Fruit fly (Drosophila melanogaster): ENCODE measurements around the gene CG6040.

Gene CG6040

dm6 chr3R:19094799-19095418 is 1.9 kb upstream of the CG6040 start, which contains the start of the genes mRpL55 and ATPsynD:
Gene mRpL55, minus strand, starts transcription at chr3R:19094905.
Gene ATPsynD, plus strand, starts transcription at chr3R:19095000.
- no peak for TF ChIP-seq CG9948 (tag; optimal IDR thresholded peaks at IDR 0.05)
- no peak for TF ChIP-seq CG12605 (GFP tag; IDR thresholded peaks at IDR 0.05)
- TF ChIP-seq Pif1A (GFP tag; optimal IDR thresholded peaks at IDR 0.05) = no peak
- TF ChIP-seq CG8159 (tag; optimal IDR thresholded peaks at IDR 0.05) = no peak
- TF ChIP-seq D1 (tag; optimal IDR thresholded peaks at IDR 0.05) = no peak
- TF ChIP-seq CG8301 (tag; optimal IDR thresholded peaks at IDR 0.05) = no peak

dm6 chr3R:19098272-19098671 is 1.5 kb downstream of the CG6040 start:
- no peak for TF ChIP-seq CG17806 (tag; optimal IDR thresholded peaks at IDR 0.05)

dm6 chr3R:19100098-19100497 is 3.3 kb downstream of the CG6040 start:
- TF ChIP-seq CG15710 (tag; optimal IDR thresholded peaks at IDR 0.05) (no peak), CG32121 (GFP tag; IDR thresholded peaks at IDR 0.05) (no peak), EcR (GFP tag; optimal IDR thresholded peaks at IDR 0.05) (no peak), CG9948 (tag; optimal IDR thresholded peaks at IDR 0.05) (no peak), Pif1B (GFP tag; optimal IDR thresholded peaks at IDR 0.05) (no peak), CG14655 (GFP tag; optimal IDR thresholded peaks at IDR 0.05) (no peak), Ets98B (GFP tag; IDR thresholded peaks at IDR 0.05) (no peak), CG34367 (tag; optimal IDR thresholded peaks at IDR 0.05) (no peak), CG10348 (GFP tag; IDR thresholded peaks at IDR 0.05) (no peak), D1 (tag; optimal IDR thresholded peaks at IDR 0.05) (no peak), fd96Ca (GFP tag; IDR thresholded peaks at IDR 0.05) (no peak), CG8159 (tag; optimal IDR thresholded peaks at IDR 0.05) (no peak), CG4496 (GFP tag; IDR thresholded peaks at IDR 0.05) (no peak), Snoo (tag; optimal IDR thresholded peaks at IDR 0.05) (no peak), Pif1A (GFP tag; optimal IDR thresholded peaks at IDR 0.05) (no peak), CG13204 (GFP tag; optimal IDR thresholded peaks at IDR 0.05) (no peak), rn (GFP tag; IDR thresholded peaks at IDR 0.05) (no peak)

dm6 chr3R:19101267-19101840 is 4.6 kb downstream of the CG6040 start:
- TF ChIP-seq D1 (tag; optimal IDR thresholded peaks at IDR 0.05) (no peak), CG8301 (tag; optimal IDR thresholded peaks at IDR 0.05) (no peak), CG13204 (GFP tag; optimal IDR thresholded peaks at IDR 0.05) (no peak), fd96Ca (GFP tag; IDR thresholded peaks at IDR 0.05) (no peak), CG10348 (GFP tag; IDR thresholded peaks at IDR 0.05) (no peak), CG4496 (GFP tag; IDR thresholded peaks at IDR 0.05) (no peak), CG9948 (tag; optimal IDR thresholded peaks at IDR 0.05) (no peak)

dm6 chr3R:19103189-19103588 is 6.4 kb downstream of the CG6040 start:
- TF ChIP-seq CG34367 (tag; optimal IDR thresholded peaks at IDR 0.05) (no peak), CG12605 (GFP tag; IDR thresholded peaks at IDR 0.05) (no peak), CG14655 (GFP tag; optimal IDR thresholded peaks at IDR 0.05) (no peak), gl (tag; optimal IDR thresholded peaks at IDR 0.05) (no peak), CG8159 (tag; optimal IDR thresholded peaks at IDR 0.05) (no peak), Pif1A (GFP tag; optimal IDR thresholded peaks at IDR 0.05) (no peak), CG4496 (GFP tag; IDR thresholded peaks at IDR 0.05) (no peak), Ets98B (GFP tag; IDR thresholded peaks at IDR 0.05) (no peak), CG9948 (tag; optimal IDR thresholded peaks at IDR 0.05) (no peak), Snoo (tag; optimal IDR thresholded peaks at IDR 0.05) (no peak), CG32121 (GFP tag; IDR thresholded peaks at IDR 0.05) (no peak), Pif1B (GFP tag; optimal IDR thresholded peaks at IDR 0.05) (no peak), CG15710 (tag; optimal IDR thresholded peaks at IDR 0.05) (no peak)

- TF ChIP-seq CG4496 (GFP tag; IDR thresholded peaks at IDR 0.05) (peak; percentile 74; the same call in 2 of the 3 replicates), fd96Ca (GFP tag; IDR thresholded peaks at IDR 0.05) (peak; percentile 66), Pif1A (GFP tag; optimal IDR thresholded peaks at IDR 0.05) (peak; percentile 72), CG15710 (tag; optimal IDR thresholded peaks at IDR 0.05) (peak; percentile 22), CG32121 (GFP tag; IDR thresholded peaks at IDR 0.05) (peak; percentile 81), D1 (tag; optimal IDR thresholded peaks at IDR 0.05) (no peak), CG12605 (GFP tag; IDR thresholded peaks at IDR 0.05) (peak; percentile 52; the same call in 1 of the 2 replicates), CG9948 (tag; optimal IDR thresholded peaks at IDR 0.05) (peak; percentile 8), gl (tag; optimal IDR thresholded peaks at IDR 0.05) (peak; percentile 24), CG17806 (tag; optimal IDR thresholded peaks at IDR 0.05) (peak; percentile 40), Ets98B (GFP tag; IDR thresholded peaks at IDR 0.05) (peak; percentile 79), Snoo (tag; optimal IDR thresholded peaks at IDR 0.05) (no peak), CG14655 (GFP tag; optimal IDR thresholded peaks at IDR 0.05) (peak; percentile 79), Pif1B (GFP tag; optimal IDR thresholded peaks at IDR 0.05) (peak; percentile 51), CG13204 (GFP tag; optimal IDR thresholded peaks at IDR 0.05) (no peak), CG10348 (GFP tag; IDR thresholded peaks at IDR 0.05) (no peak), rn (GFP tag; IDR thresholded peaks at IDR 0.05) (peak; percentile 33; the same call in 1 of the 2 replicates), CG8159 (tag; optimal IDR thresholded peaks at IDR 0.05) (peak; percentile 36), CG8301 (tag; optimal IDR thresholded peaks at IDR 0.05) (peak; percentile 76), CG34367 (tag; optimal IDR thresholded peaks at IDR 0.05) (peak; percentile 10), EcR (GFP tag; optimal IDR thresholded peaks at IDR 0.05) (no peak)
These were observed 7.4 kb downstream of the CG6040 start for dm6 chr3R:19104123-19104522.
